Worm (Caenorhabditis elegans) whole organism, L2 larva: ENCODE data around the gene B0244.7.

Experiments used
- Y55F3AM.14 ChIP-seq: fragments of 200-800 bp; sonication (Bioruptor generic); optimal IDR thresholded peaks from 2 replicates; lab custom pipeline; 2018; ENCODE audit warnings: mild to moderate bottlenecking, missing genetic modification characterization, missing compliant biosample characterization
- ama-1 ChIP-seq: fragments of 150-350 bp; optimal IDR thresholded peaks from 2 replicates; lab custom pipeline; 2018; ENCODE audit warnings: inconsistent platforms
- nhr-11 ChIP-seq: fragments of 150-350 bp; optimal IDR thresholded peaks from 2 replicates; lab custom pipeline; 2014; ENCODE audit warnings: missing biosample characterization, missing genetic modification characterization
- unc-39 ChIP-seq: fragments of 150-350 bp; optimal IDR thresholded peaks from 2 replicates; lab custom pipeline; 2014; ENCODE audit warnings: missing biosample characterization, missing genetic modification characterization
- ztf-11 ChIP-seq: sonication (generic microtip); optimal IDR thresholded peaks from 2 replicates; lab custom pipeline; 2017; ENCODE audit warnings: missing biosample characterization, missing genetic modification characterization

ce11 chrIII:5718385-5718784 is 12.9 kb upstream of the B0244.7 start:
- no peak for TF ChIP-seq unc-39 (tag; lab: Kevin White, UChicago)
- no peak for TF ChIP-seq ama-1
- no peak for TF ChIP-seq nhr-11 (tag; lab: Kevin White, UChicago)
- no peak for TF ChIP-seq ztf-11 (tag; lab: Kevin White, UChicago)
- no peak for TF ChIP-seq Y55F3AM.14
